Fruit fly (Drosophila melanogaster) whole organism, prepupa: ENCODE measurements around the gene CG43843.

Experiments used
- CG11294 ChIP-seq: fragments of 200-800 bp; sonication (Bioruptor generic); IDR thresholded peaks from 2 replicates; pipeline ENCODE4 v1.3.6; 2022; ENCODE audit warnings: missing biosample characterization, missing genetic modification characterization
- CG11762 ChIP-seq: fragments of 200-800 bp; sonication (Bioruptor generic); optimal IDR thresholded peaks from 3 replicates; lab custom pipeline; 2016; ENCODE audit warnings: missing biosample characterization, missing genetic modification characterization; ENCODE audit not compliant: insufficient read depth
- CG15336 ChIP-seq: fragments of 200-800 bp; sonication (Bioruptor generic); IDR thresholded peaks from 2 replicates; pipeline ENCODE4 v1.3.6; 2022; ENCODE audit warnings: missing biosample characterization, missing genetic modification characterization
- CG1621 ChIP-seq: fragments of 200-800 bp; sonication (Bioruptor generic); optimal IDR thresholded peaks from 3 replicates; lab custom pipeline; 2018; ENCODE audit warnings: missing biosample characterization, mild to moderate bottlenecking, missing genetic modification characterization
- CG16779 ChIP-seq: fragments of 200-800 bp; sonication (Bioruptor generic); optimal IDR thresholded peaks from 3 replicates; lab custom pipeline; 2017; ENCODE audit warnings: missing biosample characterization, mild to moderate bottlenecking, missing genetic modification characterization
- CG3032 ChIP-seq: fragments of 200-800 bp; optimal IDR thresholded peaks from 2 replicates; lab custom pipeline; 2019; ENCODE audit warnings: missing biosample characterization, mild to moderate bottlenecking, missing genetic modification characterization, moderate library complexity
- CG31627 ChIP-seq: fragments of 200-800 bp; sonication (Bioruptor generic); optimal IDR thresholded peaks from 3 replicates; lab custom pipeline; 2016; ENCODE audit warnings: missing biosample characterization, missing genetic modification characterization
- CG3919 ChIP-seq: fragments of 200-800 bp; sonication (Bioruptor generic); optimal IDR thresholded peaks from 3 replicates; lab custom pipeline; 2016; ENCODE audit warnings: missing biosample characterization, missing genetic modification characterization
- CG4318 ChIP-seq: fragments of 200-800 bp; sonication (Bioruptor generic); optimal IDR thresholded peaks from 3 replicates; lab custom pipeline; 2017; ENCODE audit warnings: missing biosample characterization, mild to moderate bottlenecking, missing genetic modification characterization
- CG6163 ChIP-seq: fragments of 200-800 bp; sonication (Bioruptor generic); IDR thresholded peaks from 3 replicates; pipeline ENCODE4 v1.3.6; 2022; ENCODE audit warnings: missing biosample characterization, missing genetic modification characterization
- CG6276 ChIP-seq: fragments of 200-800 bp; sonication (Bioruptor generic); optimal IDR thresholded peaks from 2 replicates; lab custom pipeline; 2017; ENCODE audit warnings: missing biosample characterization, mild to moderate bottlenecking, missing genetic modification characterization
- CG6792 ChIP-seq: fragments of 200-800 bp; sonication (Bioruptor generic); optimal IDR thresholded peaks from 3 replicates; lab custom pipeline; 2016; ENCODE audit warnings: missing biosample characterization, missing genetic modification characterization
- CG6808 ChIP-seq: fragments of 200-800 bp; sonication (Bioruptor generic); optimal IDR thresholded peaks from 3 replicates; lab custom pipeline; 2017; ENCODE audit warnings: missing biosample characterization, missing genetic modification characterization, mild to moderate bottlenecking, moderate library complexity, missing genetic modification reagents
- CG6854 ChIP-seq: fragments of 200-800 bp; sonication (Bioruptor generic); optimal IDR thresholded peaks from 2 replicates; lab custom pipeline; 2017; ENCODE audit warnings: missing biosample characterization, mild to moderate bottlenecking, missing genetic modification characterization
- CG7368 ChIP-seq: fragments of 200-800 bp; sonication (Bioruptor generic); optimal IDR thresholded peaks from 3 replicates; lab custom pipeline; 2016; ENCODE audit warnings: missing biosample characterization, missing genetic modification characterization
- CG8119 ChIP-seq: fragments of 200-800 bp; sonication (Bioruptor generic); IDR thresholded peaks from 3 replicates; pipeline ENCODE4 v1.3.6; 2022; ENCODE audit warnings: missing biosample characterization, missing genetic modification characterization
- CG8319 ChIP-seq: fragments of 200-800 bp; sonication (Bioruptor generic); optimal IDR thresholded peaks from 3 replicates; lab custom pipeline; 2016; ENCODE audit warnings: missing biosample characterization, missing genetic modification characterization
- CG9139 ChIP-seq: fragments of 200-800 bp; sonication (Bioruptor generic); optimal IDR thresholded peaks from 3 replicates; lab custom pipeline; 2017; ENCODE audit warnings: missing biosample characterization, mild to moderate bottlenecking, missing genetic modification characterization
- Eip78C ChIP-seq: fragments of 200-800 bp; sonication (Bioruptor generic); peaks from one replicate; lab custom pipeline; 2016; ENCODE audit warnings: missing biosample characterization, missing genetic modification characterization
- Ets21C ChIP-seq: fragments of 200-800 bp; sonication (Bioruptor generic); optimal IDR thresholded peaks from 3 replicates; lab custom pipeline; 2016; ENCODE audit warnings: missing biosample characterization, missing genetic modification characterization
- Ets96B ChIP-seq: fragments of 200-800 bp; optimal IDR thresholded peaks from 2 replicates; lab custom pipeline; 2019; ENCODE audit warnings: missing biosample characterization, mild to moderate bottlenecking, missing genetic modification characterization, moderate library complexity
- Gug ChIP-seq: fragments of 200-800 bp; sonication (Bioruptor generic); IDR thresholded peaks from 2 replicates; pipeline ENCODE4 v1.3.6; 2022; ENCODE audit warnings: missing biosample characterization, missing genetic modification characterization
- Hr38 ChIP-seq: sonication (Bioruptor generic); optimal IDR thresholded peaks from 2 replicates; lab custom pipeline; 2016; ENCODE audit warnings: missing biosample characterization, missing genetic modification characterization
- Hr39 ChIP-seq: fragments of 200-800 bp; sonication (Bioruptor generic); optimal IDR thresholded peaks from 2 replicates; lab custom pipeline; 2016; ENCODE audit warnings: missing biosample characterization, missing genetic modification characterization
- Hr4 ChIP-seq: fragments of 200-800 bp; sonication (Bioruptor generic); optimal IDR thresholded peaks from 3 replicates; lab custom pipeline; 2016; ENCODE audit warnings: missing biosample characterization, missing genetic modification characterization
- Met ChIP-seq: fragments of 200-800 bp; sonication (Bioruptor generic); optimal IDR thresholded peaks from 3 replicates; lab custom pipeline; 2016; ENCODE audit warnings: missing biosample characterization, missing genetic modification characterization
- OdsH ChIP-seq: fragments of 200-800 bp; sonication (Bioruptor generic); optimal IDR thresholded peaks from 3 replicates; lab custom pipeline; 2016; ENCODE audit warnings: missing biosample characterization, missing genetic modification characterization
- Smox ChIP-seq: fragments of 200-800 bp; sonication (Bioruptor generic); optimal IDR thresholded peaks from 3 replicates; lab custom pipeline; 2016; ENCODE audit warnings: missing biosample characterization, missing genetic modification characterization
- Sox102F ChIP-seq: fragments of 200-800 bp; sonication (Bioruptor generic); optimal IDR thresholded peaks from 2 replicates; lab custom pipeline; 2016; ENCODE audit warnings: missing biosample characterization, mild to moderate bottlenecking, missing genetic modification characterization
- Sox14 ChIP-seq: fragments of 200-800 bp; sonication (Bioruptor generic); optimal IDR thresholded peaks from 3 replicates; lab custom pipeline; 2016; ENCODE audit warnings: missing biosample characterization, missing genetic modification characterization
- Sox15 ChIP-seq: fragments of 200-800 bp; sonication (Bioruptor generic); optimal IDR thresholded peaks from 3 replicates; lab custom pipeline; 2016; ENCODE audit warnings: missing biosample characterization, missing genetic modification characterization
- acj6 ChIP-seq: fragments of 200-800 bp; sonication (Bioruptor generic); optimal IDR thresholded peaks from 3 replicates; lab custom pipeline; 2016; ENCODE audit warnings: missing biosample characterization, missing genetic modification characterization
- dac ChIP-seq: fragments of 200-800 bp; sonication (Bioruptor generic); optimal IDR thresholded peaks from 2 replicates; lab custom pipeline; 2017; ENCODE audit warnings: missing biosample characterization, mild to moderate bottlenecking, missing genetic modification characterization
- dsx ChIP-seq: fragments of 200-800 bp; optimal IDR thresholded peaks from 3 replicates; lab custom pipeline; 2019; ENCODE audit warnings: missing biosample characterization, mild to moderate bottlenecking, missing genetic modification characterization, moderate library complexity; ENCODE audit not compliant: poor library complexity, severe bottlenecking
- eg ChIP-seq: fragments of 200-800 bp; sonication (Bioruptor generic); IDR thresholded peaks from 3 replicates; pipeline ENCODE4 v1.3.6; 2022; ENCODE audit warnings: missing biosample characterization, missing genetic modification characterization
- esn ChIP-seq: fragments of 200-800 bp; sonication (Bioruptor generic); optimal IDR thresholded peaks from 2 replicates; lab custom pipeline; 2016; ENCODE audit warnings: missing biosample characterization, mild to moderate bottlenecking, missing genetic modification characterization, moderate library complexity
- fd59A ChIP-seq: fragments of 200-800 bp; sonication (Bioruptor generic); optimal IDR thresholded peaks from 2 replicates; lab custom pipeline; 2017; ENCODE audit warnings: missing biosample characterization, mild to moderate bottlenecking, missing genetic modification characterization, missing genetic modification reagents
- fd85E ChIP-seq: fragments of 200-800 bp; sonication (Bioruptor generic); optimal IDR thresholded peaks from 3 replicates; lab custom pipeline; 2016; ENCODE audit warnings: missing biosample characterization, missing genetic modification characterization
- fkh ChIP-seq: fragments of 200-800 bp; sonication (Bioruptor generic); optimal IDR thresholded peaks from 3 replicates; lab custom pipeline; 2017; ENCODE audit warnings: missing biosample characterization, mild to moderate bottlenecking, missing genetic modification characterization, moderate library complexity
- lz ChIP-seq: fragments of 200-800 bp; sonication (Bioruptor generic); optimal IDR thresholded peaks from 3 replicates; lab custom pipeline; 2016; ENCODE audit warnings: missing biosample characterization, missing genetic modification characterization
- net ChIP-seq: fragments of 200-800 bp; sonication (Bioruptor generic); optimal IDR thresholded peaks from 3 replicates; lab custom pipeline; 2016; ENCODE audit warnings: missing biosample characterization, missing genetic modification characterization
- salr ChIP-seq, 2 experiments: fragments of 200-800 bp; sonication (Bioruptor generic); optimal IDR thresholded peaks; 3 replicates each; lab custom pipeline; 2016 to 2018; ENCODE audit warnings: missing biosample characterization in 2 of 2, missing genetic modification characterization in 2 of 2, mild to moderate bottlenecking in 1 of 2
- spab ChIP-seq: fragments of 200-800 bp; sonication (Bioruptor generic); optimal IDR thresholded peaks from 2 replicates; lab custom pipeline; 2017; ENCODE audit warnings: missing biosample characterization, mild to moderate bottlenecking, missing genetic modification characterization, missing genetic modification reagents
- ss ChIP-seq, 2 experiments: fragments of 200-800 bp; sonication (Bioruptor generic); optimal IDR thresholded peaks; 2 replicates in 1 of 2; 3 replicates in 1 of 2; lab custom pipeline; 2017 to 2018; ENCODE audit warnings: mild to moderate bottlenecking in 2 of 2, missing biosample characterization in 2 of 2, missing genetic modification characterization in 2 of 2, moderate library complexity in 1 of 2
- svp ChIP-seq: fragments of 200-800 bp; sonication (Bioruptor generic); peaks from one replicate; lab custom pipeline; 2016; ENCODE audit warnings: missing biosample characterization, missing genetic modification characterization
- topi ChIP-seq: fragments of 200-800 bp; sonication (Bioruptor generic); optimal IDR thresholded peaks from 3 replicates; lab custom pipeline; 2016; ENCODE audit warnings: missing biosample characterization, missing genetic modification characterization
- vri ChIP-seq: fragments of 200-800 bp; sonication (Bioruptor generic); optimal IDR thresholded peaks from 3 replicates; lab custom pipeline; 2016; ENCODE audit warnings: missing biosample characterization, mild to moderate bottlenecking, missing genetic modification characterization

Gene CG43843

DNA sequence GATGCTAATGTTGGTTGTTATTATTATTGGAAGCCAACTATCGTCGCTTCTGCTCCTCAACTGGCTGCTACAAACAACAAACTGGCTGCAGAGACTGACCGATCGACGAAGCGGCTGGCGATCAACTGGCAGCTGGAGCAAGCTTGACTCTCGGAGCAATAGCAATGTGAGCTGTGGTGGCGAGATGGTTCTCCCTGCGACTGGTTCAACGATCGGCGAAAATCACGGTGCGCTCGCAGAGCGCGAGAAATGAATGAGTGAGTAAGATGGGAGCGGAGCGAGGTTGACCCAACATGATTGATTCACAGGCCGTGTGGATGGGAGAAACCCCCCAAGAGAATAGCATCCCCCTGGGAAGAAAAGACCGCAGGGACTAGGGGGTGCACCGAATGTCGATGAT, 29.3 kb upstream of the CG43843 start, which contains the start of gene CG15046:
Gene CG15046 (minus strand): TSS at position 112 of the 400 bp plus-strand sequence.
- peak; percentile 55; the same call in 1 of the 3 replicates for TF ChIP-seq CG6163 (GFP tag; lab: Robert Waterston, UW)
- peak; percentile 51; the same call in 1 of the 2 replicates for TF ChIP-seq CG15336 (GFP tag; lab: Robert Waterston, UW)
- no peak for TF ChIP-seq Hr39
- peak; percentile 15 for TF ChIP-seq CG1621 (tag; lab: Kevin White, UChicago)
- TF ChIP-seq Eip78C, result peak; percentile 52
- 0 out of 3 replicates have a peak, but pooled peaks have one; percentile 18 for TF ChIP-seq eg (GFP tag; lab: Robert Waterston, UW)
- TF ChIP-seq CG6792 (GFP tag; lab: Kevin White, UChicago), result no peak
- peak; percentile 15 for TF ChIP-seq CG6276 (GFP tag; lab: Kevin White, UChicago)
- TF ChIP-seq svp (GFP tag; lab: Kevin White, UChicago), result peak; percentile 56
- TF ChIP-seq fd59A (GFP tag; lab: Kevin White, UChicago), result no peak

DNA sequence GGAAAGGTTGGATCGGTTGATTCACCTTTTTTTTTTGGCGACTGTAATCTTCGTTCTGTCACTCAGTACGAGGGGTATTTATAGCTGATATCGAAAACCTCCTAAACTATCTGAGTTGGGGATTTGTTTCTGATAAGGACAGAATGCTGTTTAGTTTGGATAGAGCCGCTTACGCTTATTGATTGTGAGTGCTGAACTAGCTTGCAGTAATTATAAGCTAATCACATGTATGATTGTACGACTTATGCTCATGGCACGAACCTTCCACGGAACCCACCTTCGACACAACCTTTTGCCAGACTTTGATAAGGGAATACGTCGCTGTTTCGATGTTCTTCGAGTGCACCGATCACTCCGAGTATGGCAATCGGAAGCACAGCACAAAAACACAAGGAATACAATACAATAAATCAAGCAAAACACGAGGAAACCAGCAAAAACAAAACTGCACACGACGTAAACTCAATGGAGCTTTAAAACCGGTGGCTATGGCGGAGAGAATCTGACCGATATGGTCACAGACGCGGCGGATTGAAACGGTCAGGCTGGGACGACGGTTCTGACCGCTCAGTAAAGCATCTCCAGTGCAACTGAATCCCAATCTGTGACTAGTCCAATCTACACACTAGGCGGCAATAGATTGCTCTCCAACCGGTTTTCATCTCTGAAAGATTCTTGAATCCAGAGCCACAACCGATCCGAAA, 26.3 kb upstream of the CG43843 start, which contains the start of gene psh:
Gene psh (minus strand): TSS at position 566 of the 704 bp plus-strand sequence.
- TF ChIP-seq CG6792 (GFP tag; lab: Kevin White, UChicago), result no peak
- TF ChIP-seq CG6854 (GFP tag; lab: Kevin White, UChicago), result no peak
- no peak for TF ChIP-seq vri (GFP tag; lab: Kevin White, UChicago)
- TF ChIP-seq CG6808 (GFP tag; lab: Kevin White, UChicago), result peak; percentile 13
- peak; percentile 17 for TF ChIP-seq esn (GFP tag; lab: Kevin White, UChicago)
- no peak for TF ChIP-seq CG11762 (GFP tag; lab: Kevin White, UChicago)
- no peak for TF ChIP-seq salr (GFP tag; optimal IDR thresholded peaks at IDR 0.05; lab: Kevin White, UChicago)
- no peak for TF ChIP-seq Ets21C
- peak; percentile 98 for TF ChIP-seq svp (GFP tag; lab: Kevin White, UChicago)
- TF ChIP-seq Met (GFP tag; lab: Kevin White, UChicago), result no peak
- no peak for TF ChIP-seq dac (GFP tag; lab: Kevin White, UChicago)
- TF ChIP-seq CG15336 (GFP tag; lab: Robert Waterston, UW), result no peak
- TF ChIP-seq Hr38 (GFP tag; lab: Kevin White, UChicago), result no peak
- TF ChIP-seq CG7368, result no peak
- TF ChIP-seq fd59A (GFP tag; lab: Kevin White, UChicago), result no peak
- TF ChIP-seq Hr4, result peak; percentile 26
- no peak for TF ChIP-seq CG4318 (GFP tag; lab: Kevin White, UChicago)
- TF ChIP-seq acj6 (GFP tag; lab: Kevin White, UChicago), result no peak
- no peak for TF ChIP-seq CG6276 (GFP tag; lab: Kevin White, UChicago)
- no peak for TF ChIP-seq Gug (GFP tag; lab: Robert Waterston, UW)
- no peak for TF ChIP-seq Smox (GFP tag; lab: Kevin White, UChicago)
- no peak; the same call in 1 of the 2 replicates for TF ChIP-seq CG11294 (GFP tag; lab: Robert Waterston, UW)
- TF ChIP-seq Ets96B (tag; lab: Kevin White, UChicago), result no peak
- no peak for TF ChIP-seq Eip78C
- no peak for TF ChIP-seq fkh (GFP tag; lab: Kevin White, UChicago)
- TF ChIP-seq CG16779, result no peak
- no peak for TF ChIP-seq Sox15 (GFP tag; lab: Kevin White, UChicago)
- no peak for TF ChIP-seq CG6163 (GFP tag; lab: Robert Waterston, UW)
- no peak for TF ChIP-seq CG8119 (GFP tag; lab: Robert Waterston, UW)
- no peak for TF ChIP-seq OdsH (GFP tag; lab: Kevin White, UChicago)
- no peak for TF ChIP-seq Sox102F
- no peak for TF ChIP-seq Sox14 (GFP tag; lab: Kevin White, UChicago)
- TF ChIP-seq ss (GFP tag; optimal IDR thresholded peaks at IDR 0.05; lab: Kevin White, UChicago), result no peak
- peak; percentile 20 for TF ChIP-seq CG9139 (GFP tag; lab: Kevin White, UChicago)
- TF ChIP-seq net (GFP tag; lab: Kevin White, UChicago), result peak; percentile 12
- TF ChIP-seq CG1621 (tag; lab: Kevin White, UChicago), result peak; percentile 67
- TF ChIP-seq lz (GFP tag; lab: Kevin White, UChicago), result no peak
- TF ChIP-seq dsx (GFP tag; lab: Kevin White, UChicago), result no peak
- no peak for TF ChIP-seq eg (GFP tag; lab: Robert Waterston, UW)
- TF ChIP-seq CG3032, result no peak
- no peak for TF ChIP-seq fd85E (GFP tag; lab: Kevin White, UChicago)
- TF ChIP-seq CG31627, result no peak
- no peak for TF ChIP-seq topi (GFP tag; lab: Kevin White, UChicago)
- no peak for TF ChIP-seq spab (GFP tag; lab: Kevin White, UChicago)
- TF ChIP-seq CG3919, result no peak
- TF ChIP-seq CG8319 (GFP tag; lab: Kevin White, UChicago), result no peak
